Fruit fly (Drosophila melanogaster) whole organism, embryonic: ENCODE data around the gene FucTD.

Source experiments
- Aef1 ChIP-seq: fragments of 200-800 bp; sonication (Bioruptor generic); IDR thresholded peaks from 3 replicates; pipeline ENCODE4 v1.3.6; 2022; ENCODE audit warnings: missing biosample characterization, missing genetic modification characterization
- Asciz ChIP-seq: fragments of 200-800 bp; sonication (Bioruptor generic); optimal IDR thresholded peaks from 2 replicates; lab custom pipeline; 2017; ENCODE audit warnings: missing biosample characterization, mild to moderate bottlenecking, missing genetic modification characterization, missing genetic modification reagents
- Atf-2 ChIP-seq: fragments of 200-800 bp; sonication (Bioruptor generic); optimal IDR thresholded peaks from 2 replicates; lab custom pipeline; 2016; ENCODE audit warnings: missing biosample characterization, missing genetic modification characterization
- CG10321 ChIP-seq: fragments of 200-800 bp; sonication (Bioruptor generic); IDR thresholded peaks from 2 replicates; pipeline ENCODE4 v1.3.6; 2022; ENCODE audit warnings: missing biosample characterization, missing genetic modification characterization
- CG10431 ChIP-seq: fragments of 200-800 bp; sonication (Bioruptor generic); optimal IDR thresholded peaks from 3 replicates; lab custom pipeline; 2018; ENCODE audit warnings: missing biosample characterization, mild to moderate bottlenecking, missing genetic modification characterization
- CG10654 ChIP-seq: fragments of 200-800 bp; sonication (Bioruptor generic); optimal IDR thresholded peaks from 2 replicates; lab custom pipeline; 2016; ENCODE audit warnings: missing biosample characterization, missing genetic modification characterization
- CG10959 ChIP-seq: fragments of 200-800 bp; sonication (Bioruptor generic); IDR thresholded peaks from 2 replicates; pipeline ENCODE4 v1.3.6; 2022; ENCODE audit warnings: missing biosample characterization, missing genetic modification characterization
- CG10979 ChIP-seq: fragments of 200-800 bp; sonication (Bioruptor generic); optimal IDR thresholded peaks from 2 replicates; lab custom pipeline; 2018; ENCODE audit warnings: missing biosample characterization, mild to moderate bottlenecking, missing genetic modification characterization, moderate library complexity
- CG12236 ChIP-seq: fragments of 200-800 bp; sonication (Bioruptor generic); optimal IDR thresholded peaks from 2 replicates; lab custom pipeline; 2016; ENCODE audit warnings: missing biosample characterization, missing genetic modification characterization
- CG12299 ChIP-seq: fragments of 200-800 bp; sonication (Bioruptor generic); optimal IDR thresholded peaks from 2 replicates; lab custom pipeline; 2018; ENCODE audit warnings: missing biosample characterization, mild to moderate bottlenecking, missing genetic modification characterization
- CG12391 ChIP-seq: fragments of 200-800 bp; sonication (Bioruptor generic); optimal IDR thresholded peaks from 3 replicates; lab custom pipeline; 2018; ENCODE audit warnings: missing biosample characterization, mild to moderate bottlenecking, missing genetic modification characterization, moderate library complexity
- CG12942 ChIP-seq: fragments of 200-800 bp; sonication (Bioruptor generic); optimal IDR thresholded peaks from 3 replicates; lab custom pipeline; 2016; ENCODE audit warnings: missing biosample characterization, missing genetic modification characterization
- CG15514 ChIP-seq: fragments of 200-800 bp; sonication (Bioruptor generic); optimal IDR thresholded peaks from 3 replicates; lab custom pipeline; 2017; ENCODE audit warnings: missing biosample characterization, missing genetic modification characterization, mild to moderate bottlenecking, moderate library complexity, missing genetic modification reagents
- CG18619 ChIP-seq: fragments of 200-800 bp; sonication (Bioruptor generic); optimal IDR thresholded peaks from 3 replicates; lab custom pipeline; 2017; ENCODE audit warnings: missing biosample characterization, mild to moderate bottlenecking, missing genetic modification characterization
- CG2199 ChIP-seq: fragments of 200-800 bp; sonication (Bioruptor generic); IDR thresholded peaks from 3 replicates; pipeline ENCODE4 v1.3.6; 2022; ENCODE audit warnings: missing biosample characterization, missing genetic modification characterization
- CG31388 ChIP-seq: fragments of 200-800 bp; sonication (Bioruptor generic); optimal IDR thresholded peaks from 2 replicates; lab custom pipeline; 2016; ENCODE audit warnings: missing biosample characterization, missing genetic modification characterization
- CG5953 ChIP-seq: fragments of 200-800 bp; sonication (Bioruptor generic); IDR thresholded peaks from 2 replicates; pipeline ENCODE4 v1.3.6; 2022; ENCODE audit warnings: missing biosample characterization, missing genetic modification characterization
- CG7839 ChIP-seq: fragments of 200-800 bp; sonication (Bioruptor generic); optimal IDR thresholded peaks from 3 replicates; lab custom pipeline; 2018; ENCODE audit warnings: missing biosample characterization, mild to moderate bottlenecking, missing genetic modification characterization, moderate library complexity
- CG8924 ChIP-seq: fragments of 200-800 bp; optimal IDR thresholded peaks from 3 replicates; lab custom pipeline; 2019; ENCODE audit warnings: missing biosample characterization, mild to moderate bottlenecking, missing genetic modification characterization, moderate library complexity
- Chrac-16 ChIP-seq: fragments of 200-800 bp; sonication (Bioruptor generic); optimal IDR thresholded peaks from 3 replicates; lab custom pipeline; 2016; ENCODE audit warnings: missing biosample characterization, missing genetic modification characterization
- CkIIα-i1 ChIP-seq: fragments of 200-800 bp; sonication (Bioruptor generic); IDR thresholded peaks from 2 replicates; pipeline ENCODE4 v1.3.6; 2022; ENCODE audit warnings: missing biosample characterization, missing genetic modification characterization
- CoRest ChIP-seq: fragments of 200-800 bp; sonication (Bioruptor generic); optimal IDR thresholded peaks from 3 replicates; lab custom pipeline; 2018; ENCODE audit warnings: missing biosample characterization, mild to moderate bottlenecking, missing genetic modification characterization, moderate library complexity
- Dbx ChIP-seq: fragments of 200-800 bp; sonication (Bioruptor generic); IDR thresholded peaks from 3 replicates; pipeline ENCODE4 v1.3.6; 2022; ENCODE audit warnings: missing biosample characterization, missing genetic modification characterization
- Dref ChIP-seq: fragments of 200-800 bp; sonication (Bioruptor generic); IDR thresholded peaks from 2 replicates; pipeline ENCODE4 v1.3.6; 2022; ENCODE audit warnings: missing biosample characterization, missing genetic modification characterization
- E2f1 ChIP-seq: fragments of 200-800 bp; sonication (Bioruptor generic); IDR thresholded peaks from 2 replicates; pipeline ENCODE4 v1.3.6; 2022; ENCODE audit warnings: missing biosample characterization, missing genetic modification characterization
- H15 ChIP-seq: fragments of 200-800 bp; sonication (Bioruptor generic); IDR thresholded peaks from 3 replicates; pipeline ENCODE4 v1.3.6; 2022; ENCODE audit warnings: missing biosample characterization, missing genetic modification characterization
- HLH4C ChIP-seq: fragments of 200-800 bp; sonication (Bioruptor generic); IDR thresholded peaks from 3 replicates; pipeline ENCODE4 v1.3.6; 2022; ENCODE audit warnings: missing biosample characterization, missing genetic modification characterization; ENCODE audit not compliant: partially characterized antibody
- HLH54F ChIP-seq: fragments of 200-800 bp; sonication (Bioruptor generic); optimal IDR thresholded peaks from 3 replicates; lab custom pipeline; 2016; ENCODE audit warnings: missing biosample characterization, missing genetic modification characterization
- Hmx ChIP-seq: fragments of 200-800 bp; sonication (Bioruptor generic); optimal IDR thresholded peaks from 2 replicates; lab custom pipeline; 2016; ENCODE audit warnings: missing biosample characterization, missing genetic modification characterization
- Kr ChIP-seq: fragments of 200-800 bp; sonication (Bioruptor generic); optimal IDR thresholded peaks from 2 replicates; lab custom pipeline; 2017; ENCODE audit warnings: missing biosample characterization, mild to moderate bottlenecking, missing genetic modification characterization
- Lhr ChIP-seq: fragments of 200-800 bp; sonication (Bioruptor generic); optimal IDR thresholded peaks from 3 replicates; lab custom pipeline; 2017; ENCODE audit warnings: mild to moderate bottlenecking, missing biosample characterization, missing genetic modification reagents, missing genetic modification characterization
- PHDP ChIP-seq: fragments of 200-800 bp; sonication (Bioruptor generic); optimal IDR thresholded peaks from 3 replicates; lab custom pipeline; 2018; ENCODE audit warnings: missing biosample characterization, mild to moderate bottlenecking, missing genetic modification characterization, moderate library complexity
- Poxn ChIP-seq: fragments of 200-800 bp; sonication (Bioruptor generic); IDR thresholded peaks from 2 replicates; pipeline ENCODE4 v1.3.6; 2022; ENCODE audit warnings: missing biosample characterization, missing genetic modification characterization
- Sox100B ChIP-seq: fragments of 200-800 bp; sonication (Bioruptor generic); optimal IDR thresholded peaks from 3 replicates; lab custom pipeline; 2018; ENCODE audit warnings: missing biosample characterization, mild to moderate bottlenecking, missing genetic modification characterization
- aop ChIP-seq: fragments of 200-800 bp; sonication (Bioruptor generic); IDR thresholded peaks from 2 replicates; pipeline ENCODE4 v1.3.6; 2022; ENCODE audit warnings: missing biosample characterization, missing genetic modification characterization
- cas ChIP-seq: fragments of 200-800 bp; sonication (Bioruptor generic); IDR thresholded peaks from 2 replicates; pipeline ENCODE4 v1.3.6; 2022; ENCODE audit warnings: missing biosample characterization, missing genetic modification characterization
- chm ChIP-seq: fragments of 200-800 bp; sonication (Bioruptor generic); IDR thresholded peaks from 2 replicates; pipeline ENCODE4 v1.3.6; 2022; ENCODE audit warnings: missing biosample characterization, missing genetic modification characterization
- disco-r ChIP-seq: fragments of 200-800 bp; sonication (Bioruptor generic); optimal IDR thresholded peaks from 2 replicates; lab custom pipeline; 2016; ENCODE audit warnings: missing biosample characterization, missing genetic modification characterization
- dmrt99B ChIP-seq: fragments of 200-800 bp; sonication (Bioruptor generic); optimal IDR thresholded peaks from 2 replicates; lab custom pipeline; 2018; ENCODE audit warnings: missing biosample characterization, mild to moderate bottlenecking, missing genetic modification characterization, moderate library complexity
- h ChIP-seq: fragments of >200 bp; optimal IDR thresholded peaks from 2 replicates; lab custom pipeline; 2017
- kah ChIP-seq: fragments of 200-800 bp; sonication (Bioruptor generic); optimal IDR thresholded peaks from 2 replicates; lab custom pipeline; 2018; ENCODE audit warnings: missing biosample characterization, mild to moderate bottlenecking, missing genetic modification characterization
- kay ChIP-seq: fragments of 200-800 bp; sonication (Bioruptor generic); optimal IDR thresholded peaks from 2 replicates; lab custom pipeline; 2016; ENCODE audit warnings: missing biosample characterization, missing genetic modification characterization
- lmd ChIP-seq: fragments of 200-800 bp; sonication (Bioruptor generic); IDR thresholded peaks from 2 replicates; pipeline ENCODE4 v1.3.6; 2022; ENCODE audit warnings: missing biosample characterization, missing genetic modification characterization
- maf-S ChIP-seq: fragments of 200-800 bp; sonication (Bioruptor generic); optimal IDR thresholded peaks from 2 replicates; lab custom pipeline; 2016; ENCODE audit warnings: missing biosample characterization, missing genetic modification characterization
- onecut ChIP-seq: fragments of 200-800 bp; sonication (Bioruptor generic); IDR thresholded peaks from 2 replicates; pipeline ENCODE4 v1.3.6; 2022; ENCODE audit warnings: missing biosample characterization, missing genetic modification characterization
- ranshi ChIP-seq: fragments of 200-800 bp; sonication (Bioruptor generic); IDR thresholded peaks from 2 replicates; pipeline ENCODE4 v1.3.6; 2022; ENCODE audit warnings: missing biosample characterization, missing genetic modification characterization
- repo ChIP-seq: fragments of 200-800 bp; sonication (Bioruptor generic); optimal IDR thresholded peaks from 2 replicates; lab custom pipeline; 2016; ENCODE audit warnings: missing biosample characterization, missing genetic modification characterization
- sd ChIP-seq: fragments of 200-800 bp; sonication (Bioruptor generic); optimal IDR thresholded peaks from 3 replicates; lab custom pipeline; 2018; ENCODE audit warnings: missing biosample characterization, mild to moderate bottlenecking, missing genetic modification characterization, moderate library complexity
- slbo ChIP-seq: fragments of 200-800 bp; sonication (Bioruptor generic); IDR thresholded peaks from 2 replicates; pipeline ENCODE4 v1.3.6; 2022; ENCODE audit warnings: missing biosample characterization, missing genetic modification characterization
- trh ChIP-seq: fragments of 200-800 bp; sonication (Bioruptor generic); optimal IDR thresholded peaks from 2 replicates; lab custom pipeline; 2016; ENCODE audit warnings: missing biosample characterization, missing genetic modification characterization
- twi ChIP-seq: fragments of 200-800 bp; optimal IDR thresholded peaks from 2 replicates; lab custom pipeline; 2019; ENCODE audit warnings: missing biosample characterization, mild to moderate bottlenecking, missing genetic modification characterization, moderate library complexity

Gene FucTD

dm6 chr3L:1368201-1368617, 47.8 kb upstream of the FucTD start (continued):
- TF ChIP-seq CG12236 (GFP tag; lab: Kevin White, UChicago) = peak; percentile 9
- TF ChIP-seq Aef1 (GFP tag; lab: Robert Waterston, UW) = peak; percentile 83
- TF ChIP-seq disco-r (GFP tag; lab: Kevin White, UChicago) = peak; percentile 60
- peak; percentile 24; the same call in 1 of the 2 replicates for TF ChIP-seq aop (GFP tag; lab: Robert Waterston, UW)
- TF ChIP-seq Kr = peak; percentile 13
- TF ChIP-seq sd (tag; lab: Kevin White, UChicago) = peak; percentile 49
- TF ChIP-seq CG10959 (GFP tag; lab: Robert Waterston, UW) = peak; percentile 86
- peak; percentile 90 for TF ChIP-seq ranshi (GFP tag; lab: Robert Waterston, UW)
- TF ChIP-seq lmd (GFP tag; lab: Robert Waterston, UW) = peak; percentile 89
- TF ChIP-seq CG31388 (GFP tag; lab: Kevin White, UChicago) = peak; percentile 49
- TF ChIP-seq Lhr = peak; percentile 9
- TF ChIP-seq CG12942 (GFP tag; lab: Kevin White, UChicago) = peak; percentile 70
- TF ChIP-seq Sox100B = peak; percentile 38
- peak; percentile 91 for TF ChIP-seq chm (GFP tag; lab: Robert Waterston, UW)
- peak; percentile 14 for TF ChIP-seq trh (GFP tag; lab: Kevin White, UChicago)
- peak; percentile 77 for TF ChIP-seq twi (tag; lab: Kevin White, UChicago)
- peak; percentile 21 for TF ChIP-seq CG12299
- no peak for TF ChIP-seq h (lab: Kevin White, UChicago)
- TF ChIP-seq HLH4C (GFP tag; lab: Robert Waterston, UW) = no peak
- TF ChIP-seq CG18619 = peak; percentile 67
- TF ChIP-seq Poxn = 0 out of 2 replicates have a peak, but pooled peaks have one; percentile 26
- no peak for TF ChIP-seq Hmx
- TF ChIP-seq Asciz = peak; percentile 33
- TF ChIP-seq CG12391 (tag; lab: Kevin White, UChicago) = peak; percentile 69
- TF ChIP-seq kah (GFP tag; lab: Kevin White, UChicago) = no peak
- TF ChIP-seq CG10654 (GFP tag; lab: Kevin White, UChicago) = peak; percentile 43
- peak; percentile 61 for TF ChIP-seq Atf-2 (GFP tag; lab: Kevin White, UChicago)
- TF ChIP-seq CG10431 (GFP tag; lab: Kevin White, UChicago) = no peak
- TF ChIP-seq dmrt99B (tag; lab: Kevin White, UChicago) = peak; percentile 84
- TF ChIP-seq H15 (GFP tag; lab: Robert Waterston, UW) = peak; percentile 83
- peak; percentile 40 for TF ChIP-seq CG15514 (GFP tag; lab: Kevin White, UChicago)
- peak; percentile 75 for TF ChIP-seq maf-S (GFP tag; lab: Kevin White, UChicago)
- peak; percentile 70; the same call in 2 of the 3 replicates for TF ChIP-seq CG2199 (GFP tag; lab: Robert Waterston, UW)
- TF ChIP-seq cas (GFP tag; lab: Robert Waterston, UW) = 0 out of 2 replicates have a peak, but pooled peaks have one; percentile 10
- no peak; the same call in 1 of the 2 replicates for TF ChIP-seq CG10321
- 0 out of 2 replicates have a peak, but pooled peaks have one; percentile 27 for TF ChIP-seq Dref (GFP tag; lab: Robert Waterston, UW)
- TF ChIP-seq Chrac-16 (GFP tag; lab: Kevin White, UChicago) = peak; percentile 86
- peak; percentile 69 for TF ChIP-seq kay (GFP tag; lab: Kevin White, UChicago)
- TF ChIP-seq PHDP (tag; lab: Kevin White, UChicago) = peak; percentile 68
- TF ChIP-seq Dbx (GFP tag; lab: Robert Waterston, UW) = peak; percentile 84
- no peak for TF ChIP-seq CkIIα-i1 (GFP tag; lab: Robert Waterston, UW)
- TF ChIP-seq E2f1 (GFP tag; lab: Robert Waterston, UW) = peak; percentile 87
- peak; percentile 69 for TF ChIP-seq HLH54F (GFP tag; lab: Kevin White, UChicago)
- peak; percentile 56 for TF ChIP-seq repo
- TF ChIP-seq CG10979 (tag; lab: Kevin White, UChicago) = peak; percentile 74
- peak; percentile 79 for TF ChIP-seq CG7839 (tag; lab: Kevin White, UChicago)
- peak; percentile 84 for TF ChIP-seq onecut (GFP tag; lab: Robert Waterston, UW)
- TF ChIP-seq CG5953 (GFP tag; lab: Robert Waterston, UW) = peak; percentile 58; the same call in 1 of the 2 replicates
- TF ChIP-seq CG8924 (tag; lab: Kevin White, UChicago) = peak; percentile 79
- peak; percentile 92 for TF ChIP-seq slbo (GFP tag; lab: Robert Waterston, UW)
- peak; percentile 68 for TF ChIP-seq CoRest
